Worm (Caenorhabditis elegans) whole organism, L1 larva: Measurements from ENCODE around the gene F59A6.4.

Source experiments
- C16A3.4 ChIP-seq: fragments of 150-350 bp; optimal IDR thresholded peaks from 2 replicates; lab custom pipeline; 2014; ENCODE audit warnings: missing biosample characterization, missing genetic modification characterization
- C34B4.2 ChIP-seq: sonication (generic microtip); optimal IDR thresholded peaks from 2 replicates; lab custom pipeline; 2017; ENCODE audit warnings: mild to moderate bottlenecking, missing genetic modification characterization, missing compliant biosample characterization
- F16B12.6 ChIP-seq: fragments of 150-350 bp; optimal IDR thresholded peaks from 2 replicates; lab custom pipeline; 2014; ENCODE audit warnings: missing biosample characterization, missing genetic modification characterization
- Y116A8C.19 ChIP-seq: sonication (generic microtip); optimal IDR thresholded peaks from 2 replicates; lab custom pipeline; 2016; ENCODE audit warnings: missing compliant biosample characterization, missing genetic modification characterization, borderline replicate concordance
- aha-1 ChIP-seq: fragments of 150-350 bp; optimal IDR thresholded peaks from 2 replicates; lab custom pipeline; 2014; ENCODE audit warnings: missing biosample characterization, missing genetic modification characterization
- alr-1 ChIP-seq: fragments of 200-800 bp; sonication (Bioruptor generic); optimal IDR thresholded peaks from 2 replicates; lab custom pipeline; 2018; ENCODE audit warnings: borderline replicate concordance, mild to moderate bottlenecking, missing genetic modification characterization, missing compliant biosample characterization
- aly-2 ChIP-seq: fragments of 150-350 bp; optimal IDR thresholded peaks from 2 replicates; lab custom pipeline; 2014; ENCODE audit warnings: missing biosample characterization, missing genetic modification characterization
- ama-1 ChIP-seq: fragments of 150-350 bp; optimal IDR thresholded peaks from 2 replicates; lab custom pipeline; 2014
- ceh-8 ChIP-seq: fragments of 200-800 bp; sonication (Bioruptor generic); optimal IDR thresholded peaks from 2 replicates; lab custom pipeline; 2018; ENCODE audit warnings: mild to moderate bottlenecking, missing genetic modification characterization, moderate library complexity, missing compliant biosample characterization
- ceh-82 ChIP-seq, 3 experiments: fragments of 150-350 bp in 1 of 3; sonication (generic microtip) in 2 of 3; optimal IDR thresholded peaks; 2 replicates each; lab custom pipeline; 2014 to 2017; ENCODE audit warnings: missing biosample characterization in 3 of 3, missing genetic modification characterization in 3 of 3
- dpl-1 ChIP-seq, 3 experiments: fragments of 150-350 bp in 2 of 3; sonication (generic microtip) in 1 of 3; optimal IDR thresholded peaks; 2 replicates each; lab custom pipeline; 2014 to 2017; ENCODE audit warnings: missing biosample characterization in 3 of 3, missing genetic modification characterization in 3 of 3, missing genetic modification reagents in 3 of 3
- efl-3 ChIP-seq: fragments of 200-800 bp; sonication (Bioruptor generic); optimal IDR thresholded peaks from 2 replicates; lab custom pipeline; 2018; ENCODE audit warnings: mild to moderate bottlenecking, missing genetic modification characterization, missing compliant biosample characterization
- egl-27 ChIP-seq, 2 experiments: fragments of 150-350 bp in 1 of 2; sonication (generic microtip); optimal IDR thresholded peaks; 3 replicates each; lab custom pipeline; 2017 to 2018; ENCODE audit warnings: missing biosample characterization in 2 of 2, missing genetic modification characterization in 2 of 2, missing genetic modification reagents in 2 of 2
- elt-2 ChIP-seq: sonication (generic microtip); optimal IDR thresholded peaks from 2 replicates; lab custom pipeline; 2016; ENCODE audit warnings: missing genetic modification characterization, mild to moderate bottlenecking, inconsistent platforms, missing compliant biosample characterization, missing genetic modification reagents
- ets-5 ChIP-seq: fragments of 200-800 bp; sonication (Bioruptor generic); IDR thresholded peaks from 2 replicates; pipeline ENCODE4 v1.3.6; 2022; ENCODE audit warnings: missing genetic modification characterization, missing compliant biosample characterization
- fkh-4 ChIP-seq: sonication (generic microtip); optimal IDR thresholded peaks from 2 replicates; lab custom pipeline; 2016; ENCODE audit warnings: missing compliant biosample characterization, missing genetic modification characterization, borderline replicate concordance
- fkh-8 ChIP-seq: sonication (generic microtip); optimal IDR thresholded peaks from 2 replicates; lab custom pipeline; 2016; ENCODE audit warnings: mild to moderate bottlenecking, missing genetic modification characterization, missing compliant biosample characterization
- fos-1 ChIP-seq: fragments of 150-350 bp; optimal IDR thresholded peaks from 2 replicates; lab custom pipeline; 2014; ENCODE audit warnings: missing biosample characterization, missing genetic modification characterization
- grh-1 ChIP-seq: fragments of 200-800 bp; sonication (Bioruptor generic); IDR thresholded peaks from 2 replicates; pipeline ENCODE4 v1.3.6; 2022; ENCODE audit warnings: missing genetic modification reagents, missing genetic modification characterization, missing compliant biosample characterization
- hlh-17 ChIP-seq: fragments of 200-800 bp; sonication (Bioruptor generic); optimal IDR thresholded peaks from 2 replicates; lab custom pipeline; 2018; ENCODE audit warnings: missing genetic modification characterization, mild to moderate bottlenecking, missing compliant biosample characterization, moderate library complexity, borderline replicate concordance
- hlh-4 ChIP-seq: sonication (generic microtip); optimal IDR thresholded peaks from 2 replicates; lab custom pipeline; 2016; ENCODE audit warnings: mild to moderate bottlenecking, missing genetic modification characterization, missing compliant biosample characterization
- hpl-2 ChIP-seq: fragments of 150-350 bp; optimal IDR thresholded peaks from 2 replicates; lab custom pipeline; 2014; ENCODE audit warnings: missing biosample characterization, missing genetic modification reagents, missing genetic modification characterization
- irx-1 ChIP-seq: sonication (generic microtip); optimal IDR thresholded peaks from 2 replicates; lab custom pipeline; 2016; ENCODE audit warnings: missing genetic modification characterization, missing compliant biosample characterization
- jun-1 ChIP-seq: fragments of 150-350 bp; optimal IDR thresholded peaks from 2 replicates; lab custom pipeline; 2014; ENCODE audit warnings: missing biosample characterization, missing genetic modification reagents, missing genetic modification characterization
- lin-13 ChIP-seq: fragments of 150-350 bp; optimal IDR thresholded peaks from 2 replicates; lab custom pipeline; 2014; ENCODE audit warnings: missing biosample characterization, missing genetic modification reagents, missing genetic modification characterization
- lin-39 ChIP-seq: fragments of 150-350 bp; optimal IDR thresholded peaks from 2 replicates; lab custom pipeline; 2014; ENCODE audit warnings: missing biosample characterization, missing genetic modification reagents, missing genetic modification characterization
- lsy-2 ChIP-seq, 2 experiments: fragments of 150-350 bp; optimal IDR thresholded peaks; 2 replicates each; lab custom pipeline; 2014; ENCODE audit warnings: missing biosample characterization in 2 of 2, missing genetic modification characterization in 2 of 2
- mab-9 ChIP-seq: fragments of 200-800 bp; sonication (Bioruptor generic); IDR thresholded peaks from 2 replicates; pipeline ENCODE4 v1.3.6; 2022; ENCODE audit warnings: missing genetic modification reagents, missing genetic modification characterization, missing compliant biosample characterization
- mdl-1 ChIP-seq, 2 experiments: fragments of 150-350 bp; optimal IDR thresholded peaks; 2 replicates each; lab custom pipeline; 2014 to 2017; ENCODE audit warnings: missing biosample characterization in 2 of 2, missing genetic modification characterization in 2 of 2, inconsistent platforms in 1 of 2
- mep-1 ChIP-seq: fragments of 150-350 bp; optimal IDR thresholded peaks from 2 replicates; lab custom pipeline; 2014; ENCODE audit warnings: missing biosample characterization, missing genetic modification characterization
- nhr-19 ChIP-seq: fragments of 200-800 bp; sonication (Bioruptor generic); conservative IDR thresholded peaks from 2 replicates; pipeline ENCODE4 v1.3.6; 2022; ENCODE audit warnings: missing genetic modification characterization, missing compliant biosample characterization
- nhr-20 ChIP-seq: sonication (generic microtip); optimal IDR thresholded peaks from 2 replicates; lab custom pipeline; 2016; ENCODE audit warnings: mild to moderate bottlenecking, missing genetic modification characterization, missing compliant biosample characterization
- nhr-237 ChIP-seq: fragments of 150-350 bp; optimal IDR thresholded peaks from 2 replicates; lab custom pipeline; 2014; ENCODE audit warnings: missing biosample characterization, missing genetic modification characterization
- nhr-28 ChIP-seq: fragments of 150-350 bp; optimal IDR thresholded peaks from 2 replicates; lab custom pipeline; 2014; ENCODE audit warnings: missing biosample characterization, missing genetic modification characterization
- nhr-47 ChIP-seq: sonication (generic microtip); optimal IDR thresholded peaks from 2 replicates; lab custom pipeline; 2016; ENCODE audit warnings: mild to moderate bottlenecking, missing genetic modification characterization, moderate library complexity, missing compliant biosample characterization
- nhr-76 ChIP-seq: sonication (generic microtip); optimal IDR thresholded peaks from 2 replicates; lab custom pipeline; 2017; ENCODE audit warnings: missing biosample characterization, missing genetic modification characterization
- nhr-84 ChIP-seq: sonication (generic microtip); optimal IDR thresholded peaks from 2 replicates; lab custom pipeline; 2017; ENCODE audit warnings: missing biosample characterization, missing genetic modification characterization
- nhr-85 ChIP-seq: sonication (generic microtip); peaks from one replicate; lab custom pipeline; 2016; ENCODE audit warnings: missing genetic modification characterization, inconsistent platforms, missing compliant biosample characterization
- nhr-90 ChIP-seq: sonication (generic microtip); optimal IDR thresholded peaks from 2 replicates; lab custom pipeline; 2016; ENCODE audit warnings: mild to moderate bottlenecking, missing genetic modification characterization, missing compliant biosample characterization; ENCODE audit not compliant: poor library complexity
- pag-3 ChIP-seq: sonication (generic microtip); optimal IDR thresholded peaks from 2 replicates; lab custom pipeline; 2017; ENCODE audit warnings: missing genetic modification characterization, mild to moderate bottlenecking, missing compliant biosample characterization, antibody characterized with exemption, borderline replicate concordance; ENCODE audit not compliant: insufficient read depth
- pax-3 ChIP-seq: fragments of 200-800 bp; sonication (Bioruptor generic); optimal IDR thresholded peaks from 2 replicates; lab custom pipeline; 2018; ENCODE audit warnings: mild to moderate bottlenecking, missing genetic modification characterization, moderate library complexity, missing compliant biosample characterization
- pqm-1 ChIP-seq: sonication (generic microtip); optimal IDR thresholded peaks from 3 replicates; lab custom pipeline; 2017; ENCODE audit warnings: missing biosample characterization, missing genetic modification characterization
- rnt-1 ChIP-seq: sonication (generic microtip); optimal IDR thresholded peaks from 2 replicates; lab custom pipeline; 2016; ENCODE audit warnings: mild to moderate bottlenecking, missing genetic modification characterization, moderate library complexity, missing compliant biosample characterization
- skn-1 ChIP-seq: fragments of 150-350 bp; optimal IDR thresholded peaks from 2 replicates; lab custom pipeline; 2014; ENCODE audit warnings: missing biosample characterization, missing genetic modification characterization
- snpc-4 ChIP-seq: fragments of 150-350 bp; optimal IDR thresholded peaks from 2 replicates; lab custom pipeline; 2014; ENCODE audit warnings: missing biosample characterization, missing genetic modification characterization
- snu-23 ChIP-seq: sonication (generic microtip); optimal IDR thresholded peaks from 2 replicates; lab custom pipeline; 2016; ENCODE audit warnings: missing genetic modification characterization, missing compliant biosample characterization
- sup-37 ChIP-seq: fragments of 200-800 bp; sonication (Bioruptor generic); optimal IDR thresholded peaks from 2 replicates; lab custom pipeline; 2018; ENCODE audit warnings: mild to moderate bottlenecking, missing genetic modification characterization, missing compliant biosample characterization
- tbx-2 ChIP-seq: sonication (generic microtip); optimal IDR thresholded peaks from 2 replicates; lab custom pipeline; 2016; ENCODE audit warnings: missing genetic modification characterization, missing compliant biosample characterization
- tlp-1 ChIP-seq: fragments of 150-350 bp; optimal IDR thresholded peaks from 2 replicates; lab custom pipeline; 2014; ENCODE audit warnings: missing biosample characterization, missing genetic modification characterization
- unc-130 ChIP-seq: fragments of 150-350 bp; optimal IDR thresholded peaks from 2 replicates; lab custom pipeline; 2017; ENCODE audit warnings: missing biosample characterization, missing genetic modification characterization, inconsistent platforms
- xbp-1 ChIP-seq: sonication (generic microtip); optimal IDR thresholded peaks from 2 replicates; lab custom pipeline; 2016; ENCODE audit warnings: missing genetic modification characterization, missing compliant biosample characterization
- ztf-4 ChIP-seq: fragments of 150-350 bp; optimal IDR thresholded peaks from 2 replicates; lab custom pipeline; 2014; ENCODE audit warnings: missing biosample characterization, missing genetic modification characterization

The F59A6.4 gene

ce11 chrII:5055129-5055666 lies 50.3 kb downstream of the F59A6.4 start, which contains the start of the genes ify-1 and rpl-22:
Gene ify-1, minus strand, starts transcription at chrII:5055179.
Gene rpl-22, plus strand, starts transcription at chrII:5055616.
- TF ChIP-seq egl-27 (tag; optimal IDR thresholded peaks at IDR 0.05; lab: Kevin White, UChicago) (peak in 1 of 2 experiments; percentile 36), skn-1 (tag; lab: Kevin White, UChicago) (peak; percentile 95), nhr-237 (tag; lab: Kevin White, UChicago) (peak; percentile 77), hpl-2 (peak; percentile 75), pag-3 (tag; lab: Kevin White, UChicago) (no peak), mab-9 (GFP tag; lab: Robert Waterston, UW) (peak; percentile 53; the same call in 1 of the 2 replicates), aha-1 (peak; percentile 36), mep-1 (tag; lab: Kevin White, UChicago) (peak; percentile 95), aly-2 (tag; lab: Kevin White, UChicago) (peak; percentile 69), nhr-47 (tag; lab: Kevin White, UChicago) (peak; percentile 94), lsy-2 (tag; optimal IDR thresholded peaks at IDR 0.05; lab: Kevin White, UChicago) (peak; percentile 99 to 100), mdl-1 (tag; optimal IDR thresholded peaks at IDR 0.05; lab: Kevin White, UChicago) (peak in 1 of 2 experiments; percentile 90), nhr-19 (GFP tag; lab: Robert Waterston, UW) (peak; percentile 93), nhr-84 (tag; lab: Kevin White, UChicago) (no peak), lin-39 (tag; lab: Kevin White, UChicago) (peak; percentile 82), nhr-28 (tag; lab: Kevin White, UChicago) (no peak), F16B12.6 (tag; lab: Kevin White, UChicago) (peak; percentile 75), fos-1 (tag; lab: Kevin White, UChicago) (peak; percentile 86), tlp-1 (tag; lab: Kevin White, UChicago) (no peak), nhr-76 (no peak), irx-1 (tag; lab: Kevin White, UChicago) (peak; percentile 85), sup-37 (GFP tag; lab: Kevin White, UChicago) (peak; percentile 51), nhr-20 (tag; lab: Kevin White, UChicago) (peak; percentile 97), tbx-2 (tag; lab: Kevin White, UChicago) (peak; percentile 92), ztf-4 (tag; lab: Kevin White, UChicago) (peak; percentile 88), unc-130 (peak; percentile 99), hlh-17 (GFP tag; lab: Kevin White, UChicago) (no peak), hlh-4 (tag; lab: Kevin White, UChicago) (no peak), fkh-4 (tag; lab: Kevin White, UChicago) (peak; percentile 54), elt-2 (tag; lab: Kevin White, UChicago) (peak; percentile 99), rnt-1 (tag; lab: Kevin White, UChicago) (peak; percentile 96), xbp-1 (tag; lab: Kevin White, UChicago) (peak; percentile 93), ama-1 (lab: Kevin White, UChicago) (peak; percentile 70), ceh-82 (tag; optimal IDR thresholded peaks at IDR 0.05; lab: Kevin White, UChicago) (peak; percentile 89 to 97 (median 94)), grh-1 (GFP tag; lab: Robert Waterston, UW) (peak; percentile 92), lin-13 (GFP tag; lab: Kevin White, UChicago) (peak; percentile 93), snu-23 (peak; percentile 98), ets-5 (GFP tag; lab: Robert Waterston, UW) (no peak), jun-1 (peak; percentile 89), dpl-1 (GFP tag; optimal IDR thresholded peaks at IDR 0.05; lab: Kevin White, UChicago) (peak; percentile 93 to 94 (median 94)), efl-3 (GFP tag; lab: Kevin White, UChicago) (no peak), C16A3.4 (tag; lab: Kevin White, UChicago) (peak; percentile 98), fkh-8 (peak; percentile 90), ceh-8 (GFP tag; lab: Kevin White, UChicago) (peak; percentile 83), pqm-1 (tag; lab: Kevin White, UChicago) (no peak), Y116A8C.19 (no peak), snpc-4 (tag; lab: Kevin White, UChicago) (peak; percentile 93), nhr-85 (tag; lab: Kevin White, UChicago) (peak; percentile 96), nhr-90 (tag; lab: Kevin White, UChicago) (peak; percentile 92), alr-1 (no peak), pax-3 (peak; percentile 81), C34B4.2 (tag; lab: Kevin White, UChicago) (no peak)
